Fruit fly (Drosophila melanogaster) whole organism, embryonic: ENCODE measurements around the gene Cbp20.

Experiments used
- BtbVII ChIP-seq: fragments of 200-800 bp; sonication (Bioruptor generic); optimal IDR thresholded peaks from 3 replicates; lab custom pipeline; 2017; ENCODE audit warnings: missing biosample characterization, mild to moderate bottlenecking, missing genetic modification characterization
- CG10366 ChIP-seq: fragments of 200-800 bp; sonication (Bioruptor generic); IDR thresholded peaks from 2 replicates; pipeline ENCODE4 v1.3.6; 2022; ENCODE audit warnings: missing biosample characterization, missing genetic modification characterization
- CG11247 ChIP-seq: fragments of 200-800 bp; sonication (Bioruptor generic); IDR thresholded peaks from 2 replicates; pipeline ENCODE4 v1.3.6; 2022; ENCODE audit warnings: missing biosample characterization, missing genetic modification characterization
- CG11696 ChIP-seq: fragments of 200-800 bp; sonication (Bioruptor generic); IDR thresholded peaks from 2 replicates; pipeline ENCODE4 v1.3.6; 2022; ENCODE audit warnings: missing biosample characterization, missing genetic modification characterization
- CG12104 ChIP-seq: fragments of 200-800 bp; sonication (Bioruptor generic); optimal IDR thresholded peaks from 3 replicates; lab custom pipeline; 2016; ENCODE audit warnings: missing biosample characterization, missing genetic modification characterization
- CG14050 ChIP-seq: fragments of 200-800 bp; sonication (Bioruptor generic); IDR thresholded peaks from 3 replicates; pipeline ENCODE4 v1.3.6; 2022; ENCODE audit warnings: missing biosample characterization, missing genetic modification characterization
- CG15011 ChIP-seq: fragments of 200-800 bp; sonication (Bioruptor generic); optimal IDR thresholded peaks from 3 replicates; lab custom pipeline; 2018; ENCODE audit warnings: missing biosample characterization, mild to moderate bottlenecking, missing genetic modification characterization
- CG16779 ChIP-seq: fragments of 200-800 bp; sonication (Bioruptor generic); IDR thresholded peaks from 2 replicates; pipeline ENCODE4 v1.3.6; 2022; ENCODE audit warnings: missing biosample characterization, missing genetic modification characterization
- CG18764 ChIP-seq: fragments of 200-800 bp; sonication (Bioruptor generic); optimal IDR thresholded peaks from 3 replicates; lab custom pipeline; 2016; ENCODE audit warnings: missing biosample characterization, missing genetic modification characterization
- CG2129 ChIP-seq: fragments of 200-800 bp; sonication (Bioruptor generic); IDR thresholded peaks from 2 replicates; pipeline ENCODE4 v1.3.6; 2022; ENCODE audit warnings: missing biosample characterization, missing genetic modification characterization; ENCODE audit not compliant: partially characterized antibody
- CG30020 ChIP-seq: fragments of 200-800 bp; optimal IDR thresholded peaks from 2 replicates; lab custom pipeline; 2019; ENCODE audit warnings: missing biosample characterization, mild to moderate bottlenecking, missing genetic modification characterization, moderate library complexity
- CG32772 ChIP-seq: fragments of 200-800 bp; sonication (Bioruptor generic); IDR thresholded peaks from 2 replicates; pipeline ENCODE4 v1.3.6; 2022; ENCODE audit warnings: missing biosample characterization, missing genetic modification characterization
- CG43689 ChIP-seq: fragments of 200-800 bp; sonication (Bioruptor generic); IDR thresholded peaks from 2 replicates; pipeline ENCODE4 v1.3.6; 2022; ENCODE audit warnings: missing biosample characterization, missing genetic modification characterization
- CG4404 ChIP-seq: fragments of 200-800 bp; sonication (Bioruptor generic); IDR thresholded peaks from 2 replicates; pipeline ENCODE4 v1.3.6; 2022; ENCODE audit warnings: missing biosample characterization, missing genetic modification characterization
- CG6791 ChIP-seq: fragments of 200-800 bp; sonication (Bioruptor generic); IDR thresholded peaks from 3 replicates; pipeline ENCODE4 v1.3.6; 2022; ENCODE audit warnings: missing biosample characterization, missing genetic modification characterization; ENCODE audit not compliant: partially characterized antibody
- Doc2 ChIP-seq: fragments of 200-800 bp; sonication (Bioruptor generic); IDR thresholded peaks from 2 replicates; pipeline ENCODE4 v1.3.6; 2022; ENCODE audit warnings: missing biosample characterization, missing genetic modification characterization
- Eip74EF ChIP-seq, 2 experiments: fragments of 200-800 bp in 1 of 2; fragments of >200 bp in 1 of 2; sonication (Bioruptor generic) in 1 of 2; optimal IDR thresholded peaks; 2 replicates each; lab custom pipeline; 2017 to 2019; ENCODE audit warnings: missing biosample characterization in 2 of 2, missing genetic modification characterization in 2 of 2, mild to moderate bottlenecking in 1 of 2, moderate library complexity in 1 of 2
- Ets65A ChIP-seq: fragments of 200-800 bp; sonication (Bioruptor generic); peaks from one replicate; lab custom pipeline; 2016; ENCODE audit warnings: missing biosample characterization, missing genetic modification characterization
- HLH3B ChIP-seq: fragments of 200-800 bp; sonication (Bioruptor generic); IDR thresholded peaks from 2 replicates; pipeline ENCODE4 v1.3.6; 2022; ENCODE audit warnings: missing biosample characterization, missing genetic modification characterization
- HLH54F ChIP-seq: fragments of 200-800 bp; sonication (Bioruptor generic); optimal IDR thresholded peaks from 3 replicates; lab custom pipeline; 2016; ENCODE audit warnings: missing biosample characterization, missing genetic modification characterization
- HLHmδ ChIP-seq: fragments of 200-800 bp; sonication (Bioruptor generic); optimal IDR thresholded peaks from 2 replicates; lab custom pipeline; 2018; ENCODE audit warnings: missing biosample characterization, mild to moderate bottlenecking, missing genetic modification characterization, moderate library complexity
- Hr51 ChIP-seq, 2 experiments: fragments of 200-800 bp; sonication (Bioruptor generic); optimal IDR thresholded peaks; 2 replicates in 1 of 2; 3 replicates in 1 of 2; lab custom pipeline; 2016 to 2018; ENCODE audit warnings: missing biosample characterization in 2 of 2, missing genetic modification characterization in 2 of 2, mild to moderate bottlenecking in 1 of 2, moderate library complexity in 1 of 2
- Hsf ChIP-seq: fragments of 200-800 bp; sonication (Bioruptor generic); optimal IDR thresholded peaks from 3 replicates; lab custom pipeline; 2016; ENCODE audit warnings: missing biosample characterization, missing genetic modification characterization
- MBD-R2 ChIP-seq: fragments of 200-800 bp; sonication (Bioruptor generic); IDR thresholded peaks from 2 replicates; pipeline ENCODE4 v1.3.6; 2022; ENCODE audit warnings: missing biosample characterization, missing genetic modification characterization
- Max ChIP-seq: fragments of 200-800 bp; sonication (Bioruptor generic); optimal IDR thresholded peaks from 2 replicates; lab custom pipeline; 2016; ENCODE audit warnings: missing biosample characterization, mild to moderate bottlenecking, missing genetic modification characterization
- NC2α ChIP-seq: fragments of 200-800 bp; sonication (Bioruptor generic); optimal IDR thresholded peaks from 2 replicates; lab custom pipeline; 2016; ENCODE audit warnings: missing biosample characterization, missing genetic modification characterization
- Opbp ChIP-seq: fragments of 200-800 bp; sonication (Bioruptor generic); IDR thresholded peaks from 3 replicates; pipeline ENCODE4 v1.3.6; 2022; ENCODE audit warnings: missing biosample characterization, missing genetic modification characterization; ENCODE audit not compliant: partially characterized antibody
- Sox100B ChIP-seq: fragments of 200-800 bp; sonication (Bioruptor generic); optimal IDR thresholded peaks from 3 replicates; lab custom pipeline; 2018; ENCODE audit warnings: missing biosample characterization, mild to moderate bottlenecking, missing genetic modification characterization
- Spps ChIP-seq: fragments of 200-800 bp; sonication (Bioruptor generic); optimal IDR thresholded peaks from 2 replicates; lab custom pipeline; 2018; ENCODE audit warnings: missing biosample characterization, mild to moderate bottlenecking, missing genetic modification characterization
- Sry-β ChIP-seq: fragments of 200-800 bp; sonication (Bioruptor generic); optimal IDR thresholded peaks from 2 replicates; lab custom pipeline; 2018; ENCODE audit warnings: missing biosample characterization, mild to moderate bottlenecking, missing genetic modification characterization, moderate library complexity
- Taf1 ChIP-seq: fragments of 200-800 bp; sonication (Bioruptor generic); IDR thresholded peaks from 2 replicates; pipeline ENCODE4 v1.3.6; 2022; ENCODE audit warnings: missing biosample characterization, missing genetic modification characterization
- Vsx1 ChIP-seq: fragments of 200-800 bp; sonication (Bioruptor generic); optimal IDR thresholded peaks from 2 replicates; lab custom pipeline; 2017; ENCODE audit warnings: missing biosample characterization, mild to moderate bottlenecking, missing genetic modification characterization, missing genetic modification reagents
- bcd ChIP-seq: fragments of 200-800 bp; sonication (Bioruptor generic); optimal IDR thresholded peaks from 2 replicates; lab custom pipeline; 2017; ENCODE audit warnings: missing biosample characterization, mild to moderate bottlenecking, missing genetic modification characterization
- cas ChIP-seq: fragments of 200-800 bp; sonication (Bioruptor generic); IDR thresholded peaks from 2 replicates; pipeline ENCODE4 v1.3.6; 2022; ENCODE audit warnings: missing biosample characterization, missing genetic modification characterization
- dan ChIP-seq: fragments of 200-800 bp; sonication (Bioruptor generic); IDR thresholded peaks from 2 replicates; pipeline ENCODE4 v1.3.6; 2022; ENCODE audit warnings: missing biosample characterization, missing genetic modification characterization
- disco-r ChIP-seq: fragments of 200-800 bp; sonication (Bioruptor generic); optimal IDR thresholded peaks from 2 replicates; lab custom pipeline; 2016; ENCODE audit warnings: missing biosample characterization, missing genetic modification characterization
- dpn ChIP-seq, 2 experiments: fragments of 200-800 bp; sonication (Bioruptor generic); optimal IDR thresholded peaks; 3 replicates each; lab custom pipeline; 2016; ENCODE audit warnings: missing biosample characterization in 2 of 2, missing genetic modification characterization in 2 of 2
- fd64A ChIP-seq: fragments of 200-800 bp; sonication (Bioruptor generic); optimal IDR thresholded peaks from 3 replicates; lab custom pipeline; 2018; ENCODE audit warnings: missing biosample characterization, mild to moderate bottlenecking, missing genetic modification characterization
- gce ChIP-seq: fragments of 200-800 bp; sonication (Bioruptor generic); IDR thresholded peaks from 3 replicates; pipeline ENCODE4 v1.3.6; 2022; ENCODE audit warnings: missing biosample characterization, missing genetic modification characterization
- gcm2 ChIP-seq: fragments of 200-800 bp; sonication (Bioruptor generic); optimal IDR thresholded peaks from 2 replicates; lab custom pipeline; 2016; ENCODE audit warnings: missing biosample characterization, missing genetic modification characterization
- ind ChIP-seq: fragments of 200-800 bp; sonication (Bioruptor generic); optimal IDR thresholded peaks from 3 replicates; lab custom pipeline; 2016; ENCODE audit warnings: missing biosample characterization, missing genetic modification characterization
- insv ChIP-seq, 2 experiments: fragments of 200-800 bp; sonication (Bioruptor generic); optimal IDR thresholded peaks; 3 replicates each; lab custom pipeline; 2016 to 2018; ENCODE audit warnings: missing biosample characterization in 2 of 2, missing genetic modification characterization in 2 of 2
- lbe ChIP-seq: fragments of 200-800 bp; sonication (Bioruptor generic); optimal IDR thresholded peaks from 2 replicates; lab custom pipeline; 2016; ENCODE audit warnings: missing biosample characterization, mild to moderate bottlenecking, missing genetic modification characterization
- maf-S ChIP-seq: fragments of 200-800 bp; sonication (Bioruptor generic); optimal IDR thresholded peaks from 2 replicates; lab custom pipeline; 2016; ENCODE audit warnings: missing biosample characterization, missing genetic modification characterization
- pfk ChIP-seq: fragments of 200-800 bp; sonication (Bioruptor generic); optimal IDR thresholded peaks from 2 replicates; lab custom pipeline; 2018; ENCODE audit warnings: missing biosample characterization, mild to moderate bottlenecking, missing genetic modification characterization, moderate library complexity
- phol ChIP-seq: fragments of 200-800 bp; sonication (Bioruptor generic); optimal IDR thresholded peaks from 3 replicates; lab custom pipeline; 2018; ENCODE audit warnings: missing biosample characterization, mild to moderate bottlenecking, missing genetic modification characterization, moderate library complexity
- rib ChIP-seq: fragments of 200-800 bp; sonication (Bioruptor generic); IDR thresholded peaks from 2 replicates; pipeline ENCODE4 v1.3.6; 2022; ENCODE audit warnings: missing biosample characterization, missing genetic modification characterization
- trh ChIP-seq: fragments of 200-800 bp; sonication (Bioruptor generic); optimal IDR thresholded peaks from 2 replicates; lab custom pipeline; 2016; ENCODE audit warnings: missing biosample characterization, missing genetic modification characterization
- ttk ChIP-seq: fragments of 200-800 bp; sonication (Bioruptor generic); IDR thresholded peaks from 2 replicates; pipeline ENCODE4 v2.1.2; 2022; ENCODE audit warnings: missing biosample characterization, missing genetic modification characterization
- yki ChIP-seq: fragments of >200 bp; optimal IDR thresholded peaks from 3 replicates; lab custom pipeline; 2018

The Cbp20 gene

DNA sequence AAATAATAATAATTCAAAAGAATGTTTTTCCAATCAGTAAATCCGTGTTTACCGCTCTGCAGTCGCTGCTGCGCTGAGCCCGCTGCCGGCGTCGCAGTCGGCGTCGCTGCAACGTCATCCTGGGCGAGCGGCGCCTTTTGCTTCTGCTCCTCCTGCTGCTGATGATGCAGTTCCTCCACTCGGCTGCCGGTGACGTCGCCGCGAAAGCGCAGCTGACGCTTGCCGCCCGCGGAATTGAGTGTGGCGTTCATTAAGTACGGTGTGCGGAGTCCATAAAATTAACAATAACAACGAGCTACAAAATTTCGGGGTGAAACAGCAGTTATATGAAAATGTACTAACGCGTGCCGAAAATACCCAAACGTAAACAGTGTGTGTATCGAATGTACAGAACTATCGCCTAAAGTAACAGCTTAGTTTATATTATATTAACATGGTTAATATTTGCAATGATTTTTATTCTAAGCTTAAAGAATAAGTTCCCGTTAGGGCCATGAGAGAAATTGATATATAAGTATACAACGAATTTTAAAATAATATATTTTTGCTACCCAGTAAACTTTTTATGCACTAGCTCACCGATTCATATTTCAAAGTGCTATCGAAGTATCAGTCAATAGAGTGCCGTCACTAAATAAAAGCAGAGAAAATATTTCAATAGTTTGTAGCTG, at the start of gene Cbp20, which contains the start of gene CG7218 (continued):
- peak; percentile 7 for TF ChIP-seq Spps (tag; lab: Kevin White, UChicago)
- TF ChIP-seq NC2α, result no peak
- TF ChIP-seq maf-S (GFP tag; lab: Kevin White, UChicago), result peak; percentile 23
- TF ChIP-seq CG15011, result no peak
- peak; percentile 35 for TF ChIP-seq Sox100B
- peak; percentile 76 for TF ChIP-seq Max (GFP tag; lab: Kevin White, UChicago)
- TF ChIP-seq HLHmδ (GFP tag; lab: Kevin White, UChicago), result no peak
- peak; percentile 62; the same call in 1 of the 2 replicates for TF ChIP-seq rib (GFP tag; lab: Robert Waterston, UW)
- no peak for TF ChIP-seq CG43689 (GFP tag; lab: Robert Waterston, UW)
- TF ChIP-seq CG16779, result peak; percentile 73
- TF ChIP-seq Opbp (GFP tag; lab: Robert Waterston, UW), result peak; percentile 70; the same call in 2 of the 3 replicates
- no peak for TF ChIP-seq trh (GFP tag; lab: Kevin White, UChicago)
- TF ChIP-seq Doc2 (GFP tag; lab: Robert Waterston, UW), result no peak
- TF ChIP-seq CG10366 (GFP tag; lab: Robert Waterston, UW), result peak; percentile 52; the same call in 1 of the 2 replicates
- TF ChIP-seq CG12104 (GFP tag; lab: Kevin White, UChicago), result no peak
- TF ChIP-seq Hr51 (GFP tag; optimal IDR thresholded peaks at IDR 0.05; lab: Kevin White, UChicago), result peak; percentile 26 to 58
- peak; percentile 27 for TF ChIP-seq Sry-β (GFP tag; lab: Kevin White, UChicago)
- TF ChIP-seq CG11247 (GFP tag; lab: Robert Waterston, UW), result peak; percentile 80
- no peak for TF ChIP-seq gcm2
- no peak; the same call in 2 of the 3 replicates for TF ChIP-seq gce (GFP tag; lab: Robert Waterston, UW)
- no peak for TF ChIP-seq pfk (GFP tag; lab: Kevin White, UChicago)
- TF ChIP-seq fd64A (GFP tag; lab: Kevin White, UChicago), result no peak
- TF ChIP-seq Taf1 (GFP tag; lab: Robert Waterston, UW), result peak; percentile 61; the same call in 1 of the 2 replicates
- TF ChIP-seq disco-r (GFP tag; lab: Kevin White, UChicago), result no peak
- peak; percentile 68 for TF ChIP-seq HLH3B (GFP tag; lab: Robert Waterston, UW)
- peak; percentile 63 to 82 for TF ChIP-seq dpn (GFP tag; optimal IDR thresholded peaks at IDR 0.05; lab: Kevin White, UChicago)
- TF ChIP-seq ttk, result peak; percentile 59; the same call in 1 of the 2 replicates
- no peak; the same call in 1 of the 2 replicates for TF ChIP-seq CG11696 (GFP tag; lab: Robert Waterston, UW)
- peak; percentile 94 for TF ChIP-seq Ets65A (GFP tag; lab: Kevin White, UChicago)
- TF ChIP-seq CG4404 (GFP tag; lab: Robert Waterston, UW), result no peak; the same call in 1 of the 2 replicates
- TF ChIP-seq CG30020 (tag; lab: Kevin White, UChicago), result peak; percentile 67
- peak; percentile 69 for TF ChIP-seq Hsf (GFP tag; lab: Kevin White, UChicago)
- TF ChIP-seq lbe, result peak; percentile 38
- peak; percentile 78 for TF ChIP-seq CG2129
- TF ChIP-seq MBD-R2 (GFP tag; lab: Robert Waterston, UW), result peak; percentile 83
- TF ChIP-seq Eip74EF (GFP tag; optimal IDR thresholded peaks at IDR 0.05; lab: Kevin White, UChicago), result no peak
- TF ChIP-seq CG18764 (GFP tag; lab: Kevin White, UChicago), result peak; percentile 47
- no peak for TF ChIP-seq Vsx1 (GFP tag; lab: Kevin White, UChicago)
- peak; percentile 41; the same call in 1 of the 2 replicates for TF ChIP-seq cas (GFP tag; lab: Robert Waterston, UW)
- TF ChIP-seq insv (GFP tag; optimal IDR thresholded peaks at IDR 0.05; lab: Kevin White, UChicago), result peak in 1 of 2 experiments; percentile 75
- TF ChIP-seq dan (GFP tag; lab: Robert Waterston, UW), result no peak
- TF ChIP-seq yki (lab: Kevin White, UChicago), result no peak
- peak; percentile 78 for TF ChIP-seq ind (GFP tag; lab: Kevin White, UChicago)
- TF ChIP-seq BtbVII, result no peak
- TF ChIP-seq CG14050 (GFP tag; lab: Robert Waterston, UW), result peak; percentile 54
- peak; percentile 57 for TF ChIP-seq HLH54F (GFP tag; lab: Kevin White, UChicago)
- TF ChIP-seq bcd (GFP tag; lab: Kevin White, UChicago), result peak; percentile 57
- TF ChIP-seq phol (tag; lab: Kevin White, UChicago), result peak; percentile 64
- peak; percentile 68 for TF ChIP-seq CG6791
- TF ChIP-seq CG32772, result peak; percentile 57; the same call in 1 of the 2 replicates
